Worm (Caenorhabditis elegans): ENCODE measurements around the gene chca-1.

chca-1 gene

DNA sequence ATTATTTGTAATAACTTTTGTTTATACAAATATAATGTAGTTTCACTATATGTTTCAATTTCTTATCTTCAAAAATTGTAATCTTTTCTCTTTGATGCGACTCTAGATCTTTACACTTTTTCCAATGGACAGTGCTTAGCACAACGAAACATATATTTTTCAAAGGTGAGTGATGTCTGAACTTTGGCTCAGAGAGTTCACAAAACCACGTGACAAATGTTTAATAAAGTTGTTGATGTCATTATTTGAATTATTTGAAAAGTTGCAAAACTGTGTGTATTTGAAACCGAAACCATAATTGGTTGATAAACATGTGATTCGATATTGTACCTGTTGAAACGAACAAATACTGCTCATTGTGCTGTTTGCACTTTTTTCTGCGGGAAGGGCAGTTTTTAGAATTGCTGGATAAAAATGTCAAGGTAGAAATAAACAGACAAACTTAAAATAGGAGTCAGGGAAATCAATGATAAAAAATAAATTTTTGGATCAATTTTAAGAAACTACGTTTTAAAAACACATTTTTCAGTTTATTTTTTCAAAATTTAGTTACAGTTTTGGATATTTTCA lies 17.0 kb downstream of the chca-1 start:
- TF ChIP-seq ceh-24 (tag; optimal IDR thresholded peaks at IDR 0.05), result no peak
- TF ChIP-seq ceh-22 (tag; optimal IDR thresholded peaks at IDR 0.05), result no peak
- TF ChIP-seq ceh-34 (tag; optimal IDR thresholded peaks at IDR 0.05), result no peak
- peak; percentile 7 for TF ChIP-seq hlh-30 (tag; optimal IDR thresholded peaks at IDR 0.05; ENCODE audit: insufficient read depth)
- no peak for TF ChIP-seq ceh-2 (tag; optimal IDR thresholded peaks at IDR 0.05)
- no peak for TF ChIP-seq pqm-1 (tag; optimal IDR thresholded peaks at IDR 0.05)

DNA sequence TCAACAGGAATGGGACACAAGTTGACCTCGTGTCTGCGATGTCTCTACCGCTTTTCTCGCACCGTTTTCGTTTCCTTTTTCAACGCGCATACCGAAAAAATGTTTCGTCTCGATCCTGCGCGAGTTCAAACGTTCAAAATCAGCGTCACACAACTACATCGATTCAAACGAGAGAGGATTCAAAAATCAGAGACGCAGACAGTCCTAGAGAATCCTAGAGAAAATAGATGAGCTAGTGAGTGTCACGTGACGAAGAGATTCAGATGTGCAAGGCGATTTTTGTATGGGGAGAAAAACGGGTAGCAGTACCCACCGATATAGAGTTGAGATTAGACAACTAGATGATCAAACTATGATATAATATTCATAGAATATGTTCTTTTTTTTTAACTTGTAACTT lies 18.8 kb downstream of the chca-1 start:
- TF ChIP-seq hlh-30 (tag; optimal IDR thresholded peaks at IDR 0.05; ENCODE audit: insufficient read depth) (peak; percentile 72), ceh-14 (tag; optimal IDR thresholded peaks at IDR 0.05) (no peak)

DNA sequence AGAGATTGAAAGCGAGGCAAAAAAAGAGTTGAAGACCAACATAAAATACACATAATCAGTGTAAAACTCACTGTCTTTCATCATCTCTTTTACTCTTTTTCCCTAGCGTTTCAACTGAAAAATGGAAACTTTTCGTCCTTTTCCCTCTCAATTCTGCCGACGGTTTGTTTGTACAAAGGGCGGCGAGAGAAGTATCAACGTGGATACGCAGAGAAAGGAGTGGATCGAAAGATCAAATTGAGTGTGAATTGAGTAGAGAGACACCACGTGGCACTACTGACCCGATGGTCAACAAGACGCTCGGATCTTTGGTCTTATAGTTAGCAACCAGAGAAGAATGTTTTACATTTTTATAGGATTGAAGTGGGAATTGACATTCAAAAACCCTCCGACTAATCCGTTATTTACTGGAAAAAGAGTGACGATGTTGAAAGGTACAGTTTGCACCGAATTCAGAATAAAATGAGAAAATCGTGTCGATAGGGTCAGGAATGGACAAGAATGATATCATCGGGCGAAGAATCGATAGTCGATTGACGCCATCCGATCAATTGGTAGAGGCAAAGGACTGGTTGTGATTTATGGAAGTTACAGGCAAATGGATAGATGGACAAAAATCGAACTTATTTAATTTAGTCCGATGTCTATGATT lies 19.9 kb downstream of the chca-1 start:
- TF ChIP-seq ceh-24 (tag; optimal IDR thresholded peaks at IDR 0.05), result no peak
- TF ChIP-seq nhr-232 (tag; optimal IDR thresholded peaks at IDR 0.05), result no peak
- peak; percentile 14 for TF ChIP-seq ceh-18 (tag; optimal IDR thresholded peaks at IDR 0.05)
- TF ChIP-seq ceh-14 (tag; optimal IDR thresholded peaks at IDR 0.05), result no peak
- no peak for TF ChIP-seq elt-2 (tag; optimal IDR thresholded peaks at IDR 0.05)
- TF ChIP-seq ceh-31 (tag; optimal IDR thresholded peaks at IDR 0.05), result no peak
- TF ChIP-seq unc-55 (GFP tag; optimal IDR thresholded peaks at IDR 0.05), result no peak
- TF ChIP-seq pat-9 (tag; optimal IDR thresholded peaks at IDR 0.05), result no peak
- TF ChIP-seq elt-4 (tag; optimal IDR thresholded peaks at IDR 0.05), result no peak
- no peak for TF ChIP-seq Y22D7AL.16 (tag; optimal IDR thresholded peaks at IDR 0.05)
- TF ChIP-seq ceh-34 (tag; optimal IDR thresholded peaks at IDR 0.05), result peak; percentile 18
- TF ChIP-seq ets-4 (tag; optimal IDR thresholded peaks at IDR 0.05), result no peak
- no peak for TF ChIP-seq K09A11.1 (tag; optimal IDR thresholded peaks at IDR 0.05; ENCODE audit: insufficient read depth)
- TF ChIP-seq ceh-19 (GFP tag; optimal IDR thresholded peaks at IDR 0.05), result no peak
- TF ChIP-seq fkh-6 (tag; optimal IDR thresholded peaks at IDR 0.05), result no peak
- no peak for TF ChIP-seq ztf-16 (tag; optimal IDR thresholded peaks at IDR 0.05)
- TF ChIP-seq tbx-2 (tag; optimal IDR thresholded peaks at IDR 0.05), result no peak
- no peak for TF ChIP-seq C08G9.2 (tag; optimal IDR thresholded peaks at IDR 0.05)
- TF ChIP-seq npax-4 (tag; optimal IDR thresholded peaks at IDR 0.05), result no peak
- no peak for TF ChIP-seq nfya-1 (tag; optimal IDR thresholded peaks at IDR 0.05)
- TF ChIP-seq hlh-6 (tag; optimal IDR thresholded peaks at IDR 0.05), result no peak
- no peak for TF ChIP-seq dve-1 (tag; optimal IDR thresholded peaks at IDR 0.05)
- no peak for TF ChIP-seq ceh-45 (GFP tag; IDR thresholded peaks at IDR 0.05)
- TF ChIP-seq gmeb-2 (tag; optimal IDR thresholded peaks at IDR 0.05), result no peak
- TF ChIP-seq ahr-1 (tag; optimal IDR thresholded peaks at IDR 0.05), result no peak
- TF ChIP-seq sdc-2 (tag; optimal IDR thresholded peaks at IDR 0.05), result no peak
- no peak for TF ChIP-seq lin-11 (tag; optimal IDR thresholded peaks at IDR 0.05)
- TF ChIP-seq hlh-30 (tag; optimal IDR thresholded peaks at IDR 0.05; ENCODE audit: insufficient read depth), result peak; percentile 48
- no peak for TF ChIP-seq fax-1 (tag; optimal IDR thresholded peaks at IDR 0.05)
- no peak for TF ChIP-seq odd-2 (tag; optimal IDR thresholded peaks at IDR 0.05)
- no peak for TF ChIP-seq lim-6 (tag; optimal IDR thresholded peaks at IDR 0.05)
- TF ChIP-seq ceh-2 (tag; optimal IDR thresholded peaks at IDR 0.05), result no peak
- no peak for TF ChIP-seq ceh-22 (tag; optimal IDR thresholded peaks at IDR 0.05)
- TF ChIP-seq madf-2 (tag; optimal IDR thresholded peaks at IDR 0.05), result no peak
- no peak for TF ChIP-seq unc-42 (tag; optimal IDR thresholded peaks at IDR 0.05)
- no peak for TF ChIP-seq ceh-6 (GFP tag; optimal IDR thresholded peaks at IDR 0.05)
- no peak for TF ChIP-seq hlh-8 (tag; optimal IDR thresholded peaks at IDR 0.05)
- TF ChIP-seq eyg-1 (tag; optimal IDR thresholded peaks at IDR 0.05), result no peak
- TF ChIP-seq F13H6.1 (tag; optimal IDR thresholded peaks at IDR 0.05), result peak; percentile 30
- TF ChIP-seq nhr-11 (tag; optimal IDR thresholded peaks at IDR 0.05), result no peak
- TF ChIP-seq C38D4.7 (GFP tag; optimal IDR thresholded peaks at IDR 0.05), result no peak
- TF ChIP-seq ceh-9 (tag; optimal IDR thresholded peaks at IDR 0.05), result no peak
- peak; percentile 10 for TF ChIP-seq pqm-1 (tag; optimal IDR thresholded peaks at IDR 0.05)
